Worm (Caenorhabditis elegans) whole organism, midembryonic: ENCODE data around the gene ZK381.2.

Experiments
- T22C8.4 ChIP-seq: fragments of 200-800 bp; sonication (Bioruptor generic); IDR thresholded peaks from 2 replicates; pipeline ENCODE4 v1.3.6; 2022; ENCODE audit warnings: missing genetic modification characterization, missing compliant biosample characterization
- flt-1 ChIP-seq: fragments of 200-800 bp; sonication (Bioruptor generic); IDR thresholded peaks from 2 replicates; pipeline ENCODE4 v1.3.6; 2022; ENCODE audit warnings: missing genetic modification characterization, missing compliant biosample characterization
- klf-2 ChIP-seq: fragments of 200-800 bp; sonication (Bioruptor generic); conservative IDR thresholded peaks from 2 replicates; pipeline ENCODE4 v1.3.6; 2022; ENCODE audit warnings: missing genetic modification reagents, missing genetic modification characterization, missing compliant biosample characterization
- med-1 ChIP-seq: sonication (generic microtip); optimal IDR thresholded peaks from 2 replicates; lab custom pipeline; 2017; ENCODE audit warnings: missing genetic modification characterization, mild to moderate bottlenecking, missing compliant biosample characterization, antibody characterized with exemption, missing genetic modification reagents; ENCODE audit not compliant: insufficient read depth
- ref-1 ChIP-seq: fragments of 200-800 bp; sonication (Bioruptor generic); conservative IDR thresholded peaks from 2 replicates; pipeline ENCODE4 v1.3.6; 2022; ENCODE audit warnings: missing genetic modification reagents, missing genetic modification characterization, missing compliant biosample characterization
- tab-1 ChIP-seq: fragments of 200-800 bp; sonication (Bioruptor generic); IDR thresholded peaks from 2 replicates; pipeline ENCODE4 v1.3.6; 2022; ENCODE audit warnings: missing genetic modification characterization, missing compliant biosample characterization
- ztf-23 ChIP-seq: fragments of 200-800 bp; sonication (Bioruptor generic); IDR thresholded peaks from 2 replicates; pipeline ENCODE4 v1.3.6; 2022; ENCODE audit warnings: missing genetic modification reagents, missing genetic modification characterization, missing compliant biosample characterization
- ztf-29 ChIP-seq: fragments of 200-800 bp; sonication (Bioruptor generic); IDR thresholded peaks from 2 replicates; pipeline ENCODE4 v1.3.6; 2022; ENCODE audit warnings: missing genetic modification reagents, missing genetic modification characterization, missing compliant biosample characterization

- TF ChIP-seq ref-1 (GFP tag; lab: Robert Waterston, UW) (no peak), ztf-29 (GFP tag; lab: Robert Waterston, UW) (no peak), ztf-23 (GFP tag; lab: Robert Waterston, UW) (no peak), klf-2 (GFP tag; lab: Robert Waterston, UW) (no peak), T22C8.4 (GFP tag; lab: Robert Waterston, UW) (no peak), med-1 (GFP tag; lab: Kevin White, UChicago) (no peak), flt-1 (0 out of 2 replicates have a peak, but pooled peaks have one; percentile 42), tab-1 (GFP tag; lab: Robert Waterston, UW) (no peak)
These were observed 51.9 kb downstream of the ZK381.2 start, which contains the start of gene gldi-4 for ce11 chrIV:7017123-7017674.
